Fruit fly (Drosophila melanogaster): ENCODE measurements around the gene btsz.
A peak's percentile ranks its signal among the peaks of the same experiment; 100 is the strongest.

Gene btsz

dm6 chr3R:14879207-14879863 lies 4.0 kb upstream of the btsz start, which contains the start of gene CG3631 (continued):
- TF ChIP-seq Dad (GFP tag; optimal IDR thresholded peaks at IDR 0.05), result no peak
- TF ChIP-seq Tbp (GFP tag; optimal IDR thresholded peaks at IDR 0.05), result no peak
- TF ChIP-seq Nf-YC (tag; optimal IDR thresholded peaks at IDR 0.05), result peak; percentile 9
- no peak for TF ChIP-seq CG1647 (GFP tag; optimal IDR thresholded peaks at IDR 0.05)
- TF ChIP-seq PHDP (tag; optimal IDR thresholded peaks at IDR 0.05), result no peak
- TF ChIP-seq gro (GFP tag; optimal IDR thresholded peaks at IDR 0.05), result no peak
- TF ChIP-seq lbe (GFP tag; optimal IDR thresholded peaks at IDR 0.05), result no peak
- TF ChIP-seq CG1602 (GFP tag; optimal IDR thresholded peaks at IDR 0.05), result no peak
- no peak for TF ChIP-seq CG9727 (GFP tag; optimal IDR thresholded peaks at IDR 0.05)
- peak; percentile 65 for TF ChIP-seq dm (GFP tag; optimal IDR thresholded peaks at IDR 0.05)
- TF ChIP-seq CG7372 (GFP tag; IDR thresholded peaks at IDR 0.05), result no peak
- TF ChIP-seq CG8089 (GFP tag; optimal IDR thresholded peaks at IDR 0.05), result no peak
- TF ChIP-seq CG9797 (GFP tag; optimal IDR thresholded peaks at IDR 0.05), result no peak
- TF ChIP-seq Hr39 (optimal IDR thresholded peaks at IDR 0.05), result no peak
- no peak for TF ChIP-seq CG3995 (GFP tag; optimal IDR thresholded peaks at IDR 0.05)
- TF ChIP-seq CG3838 (GFP tag; optimal IDR thresholded peaks at IDR 0.05), result no peak
- no peak for TF ChIP-seq toy (GFP tag; IDR thresholded peaks at IDR 0.05)
- TF ChIP-seq org-1 (GFP tag; optimal IDR thresholded peaks at IDR 0.05), result no peak
- TF ChIP-seq CkIIα-i1 (GFP tag; IDR thresholded peaks at IDR 0.05), result no peak
- TF ChIP-seq abd-A (tag; optimal IDR thresholded peaks at IDR 0.05), result no peak
- peak; percentile 55 for TF ChIP-seq CHES-1-like (GFP tag; optimal IDR thresholded peaks at IDR 0.05)
- TF ChIP-seq CG4404 (GFP tag; IDR thresholded peaks at IDR 0.05), result no peak
- no peak for TF ChIP-seq sens-2 (GFP tag; IDR thresholded peaks at IDR 0.05)
- no peak for TF ChIP-seq CG10979 (tag; optimal IDR thresholded peaks at IDR 0.05)
- TF ChIP-seq Aef1 (GFP tag; IDR thresholded peaks at IDR 0.05), result no peak
- TF ChIP-seq sc (optimal IDR thresholded peaks at IDR 0.05), result no peak
- TF ChIP-seq sc (GFP tag; optimal IDR thresholded peaks at IDR 0.05), result no peak
- no peak for TF ChIP-seq lab (GFP tag; optimal IDR thresholded peaks at IDR 0.05)
- TF ChIP-seq zf30C (GFP tag; optimal IDR thresholded peaks at IDR 0.05), result peak; percentile 39
- TF ChIP-seq Dip2 (GFP tag; IDR thresholded peaks at IDR 0.05), result no peak
- TF ChIP-seq az2 (GFP tag; optimal IDR thresholded peaks at IDR 0.05), result no peak
- TF ChIP-seq Dll (GFP tag; IDR thresholded peaks at IDR 0.05; ENCODE audit: partially characterized antibody), result 0 out of 4 replicates have a peak, but pooled peaks have one; percentile 31
- TF ChIP-seq CG15696 (tag; optimal IDR thresholded peaks at IDR 0.05), result no peak
- peak; percentile 96 for TF ChIP-seq CG7928 (GFP tag; optimal IDR thresholded peaks at IDR 0.05)
- no peak for TF ChIP-seq Chrac-16 (GFP tag; optimal IDR thresholded peaks at IDR 0.05)
- TF ChIP-seq yki (optimal IDR thresholded peaks at IDR 0.05), result no peak
- no peak for TF ChIP-seq CG12104 (GFP tag; optimal IDR thresholded peaks at IDR 0.05)
- no peak for TF ChIP-seq oc (tag; optimal IDR thresholded peaks at IDR 0.05)
- TF ChIP-seq CTCF (GFP tag; optimal IDR thresholded peaks at IDR 0.05), result peak; percentile 21
- no peak for TF ChIP-seq Mrtf (GFP tag; IDR thresholded peaks at IDR 0.05)
- no peak for TF ChIP-seq CG9876 (GFP tag; optimal IDR thresholded peaks at IDR 0.05)
- TF ChIP-seq CG7556 (GFP tag; optimal IDR thresholded peaks at IDR 0.05), result no peak
- no peak for TF ChIP-seq chn (GFP tag; optimal IDR thresholded peaks at IDR 0.05)
- peak; percentile 32 for TF ChIP-seq trem (tag; optimal IDR thresholded peaks at IDR 0.05)
- no peak for TF ChIP-seq fd3F (GFP tag; optimal IDR thresholded peaks at IDR 0.05)
- TF ChIP-seq ttk (GFP tag; IDR thresholded peaks at IDR 0.05), result no peak
- no peak for TF ChIP-seq CG9932 (GFP tag; IDR thresholded peaks at IDR 0.05)
- TF ChIP-seq danr (GFP tag; IDR thresholded peaks at IDR 0.05), result no peak
- TF ChIP-seq lov (optimal IDR thresholded peaks at IDR 0.05), result no peak
- TF ChIP-seq lov (GFP tag; IDR thresholded peaks at IDR 0.05), result no peak
- TF ChIP-seq Fer2 (tag; optimal IDR thresholded peaks at IDR 0.05), result no peak
- no peak for TF ChIP-seq kay (GFP tag; optimal IDR thresholded peaks at IDR 0.05)
- no peak for TF ChIP-seq hth (optimal IDR thresholded peaks at IDR 0.05)
- no peak for TF ChIP-seq kah (GFP tag; optimal IDR thresholded peaks at IDR 0.05)
